Worm (Caenorhabditis elegans) whole organism, dauer: ENCODE results near the gene rfc-2.
"Not testable (repeated sequence)": the region's sequence is repeated elsewhere in the genome, so short reads cannot be mapped to it uniquely, and the experiment has no call there.

ENCODE experiments used
- unc-62 ChIP-seq: sonication (generic microtip); optimal IDR thresholded peaks from 2 replicates; lab custom pipeline; 2017; ENCODE audit warnings: missing biosample characterization, missing genetic modification reagents, missing genetic modification characterization

Gene rfc-2

ce11 chrIV:1346981-1347380 is at the start of gene rfc-2:
Gene rfc-2, plus strand, starts transcription at chrIV:1347314.
- no peak for TF ChIP-seq unc-62 (GFP tag; lab: Kevin White, UChicago)

- no peak for TF ChIP-seq unc-62 (GFP tag; lab: Kevin White, UChicago)
Observed at ce11 chrIV:1298984-1299383, 48.1 kb upstream of the rfc-2 start.

ce11 chrIV:1309600-1310207 is 37.4 kb upstream of the rfc-2 start, which contains the start of the genes ddx-46 and F53H1.4:
Gene ddx-46, minus strand, starts transcription at chrIV:1309650.
Gene F53H1.4, plus strand, starts transcription at chrIV:1310166.
- TF ChIP-seq unc-62 (GFP tag; lab: Kevin White, UChicago) = no peak

ce11 chrIV:1310337-1310736 is 36.8 kb upstream of the rfc-2 start:
- TF ChIP-seq unc-62 (GFP tag; lab: Kevin White, UChicago) = no peak

ce11 chrIV:1328682-1329212 is 18.4 kb upstream of the rfc-2 start, which contains the start of gene F53H1.3:
Gene F53H1.3, plus strand, starts transcription at chrIV:1329162.
- TF ChIP-seq unc-62 (GFP tag; lab: Kevin White, UChicago) = no peak

ce11 chrIV:1340788-1341187 is 6.3 kb upstream of the rfc-2 start, which contains the start of gene F58F6.6:
Gene F58F6.6, plus strand, starts transcription at chrIV:1341088.
- TF ChIP-seq unc-62 (GFP tag; lab: Kevin White, UChicago) = not testable (repeated sequence)

ce11 chrIV:1343379-1343778 is 3.7 kb upstream of the rfc-2 start, which contains the start of gene F58F6.5:
Gene F58F6.5, plus strand, starts transcription at chrIV:1343679.
- not testable (repeated sequence) for TF ChIP-seq unc-62 (GFP tag; lab: Kevin White, UChicago)

- no peak for TF ChIP-seq unc-62 (GFP tag; lab: Kevin White, UChicago)
Observed at ce11 chrIV:1349352-1349751, 2.2 kb downstream of the rfc-2 start.

ce11 chrIV:1353811-1354210 is 6.7 kb downstream of the rfc-2 start:
- TF ChIP-seq unc-62 (GFP tag; lab: Kevin White, UChicago) = no peak

ce11 chrIV:1355147-1355546 is 8.0 kb downstream of the rfc-2 start, which contains the start of gene col-104:
Gene col-104, minus strand, starts transcription at chrIV:1355305.
- TF ChIP-seq unc-62 (GFP tag; lab: Kevin White, UChicago) = no peak

- TF ChIP-seq unc-62 (GFP tag; lab: Kevin White, UChicago) = no peak
Observed at ce11 chrIV:1358109-1358508, 11.0 kb downstream of the rfc-2 start.

ce11 chrIV:1359125-1359524 is 12.0 kb downstream of the rfc-2 start, which contains the start of gene col-105:
Gene col-105, minus strand, starts transcription at chrIV:1359225.
- no peak for TF ChIP-seq unc-62 (GFP tag; lab: Kevin White, UChicago)

- no peak for TF ChIP-seq unc-62 (GFP tag; lab: Kevin White, UChicago)
Observed at ce11 chrIV:1361616-1362228, 14.6 kb downstream of the rfc-2 start.

- TF ChIP-seq unc-62 (GFP tag; lab: Kevin White, UChicago) = no peak
Observed at ce11 chrIV:1365771-1366170, 18.7 kb downstream of the rfc-2 start.

ce11 chrIV:1367041-1367440 is 19.9 kb downstream of the rfc-2 start:
- no peak for TF ChIP-seq unc-62 (GFP tag; lab: Kevin White, UChicago)

ce11 chrIV:1371300-1371699 is 24.2 kb downstream of the rfc-2 start:
- TF ChIP-seq unc-62 (GFP tag; lab: Kevin White, UChicago) = no peak
